Fruit fly (Drosophila melanogaster) whole organism, pupa: ENCODE measurements around the gene CG12607.

ENCODE experiments used
- CG10348 ChIP-seq: fragments of 200-800 bp; sonication (Bioruptor generic); IDR thresholded peaks from 2 replicates; pipeline ENCODE4 v1.3.6; 2022; ENCODE audit warnings: missing biosample characterization, missing genetic modification characterization
- CG12605 ChIP-seq: fragments of 200-800 bp; sonication (Bioruptor generic); IDR thresholded peaks from 2 replicates; pipeline ENCODE4 v1.3.6; 2022; ENCODE audit warnings: missing biosample characterization, missing genetic modification characterization
- CG13204 ChIP-seq: fragments of 200-800 bp; sonication (Bioruptor generic); optimal IDR thresholded peaks from 2 replicates; lab custom pipeline; 2018; ENCODE audit warnings: missing biosample characterization, mild to moderate bottlenecking, missing genetic modification characterization, moderate library complexity
- CG14655 ChIP-seq: fragments of 200-800 bp; sonication (Bioruptor generic); optimal IDR thresholded peaks from 3 replicates; lab custom pipeline; 2017; ENCODE audit warnings: mild to moderate bottlenecking, missing biosample characterization, missing genetic modification reagents, missing genetic modification characterization
- CG15710 ChIP-seq: fragments of 200-800 bp; sonication (Bioruptor generic); optimal IDR thresholded peaks from 2 replicates; lab custom pipeline; 2018; ENCODE audit warnings: missing biosample characterization, mild to moderate bottlenecking, missing genetic modification characterization, moderate library complexity
- CG17806 ChIP-seq: fragments of 200-800 bp; sonication (Bioruptor generic); optimal IDR thresholded peaks from 2 replicates; lab custom pipeline; 2018; ENCODE audit warnings: missing biosample characterization, mild to moderate bottlenecking, missing genetic modification characterization, moderate library complexity
- CG32121 ChIP-seq: fragments of 200-800 bp; sonication (Bioruptor generic); IDR thresholded peaks from 2 replicates; pipeline ENCODE4 v1.3.6; 2022; ENCODE audit warnings: missing biosample characterization, missing genetic modification characterization
- CG34367 ChIP-seq: fragments of 200-800 bp; sonication (Bioruptor generic); optimal IDR thresholded peaks from 2 replicates; lab custom pipeline; 2018; ENCODE audit warnings: missing biosample characterization, mild to moderate bottlenecking, missing genetic modification characterization
- CG4496 ChIP-seq: fragments of 200-800 bp; sonication (Bioruptor generic); IDR thresholded peaks from 3 replicates; pipeline ENCODE4 v1.3.6; 2022; ENCODE audit warnings: missing biosample characterization, missing genetic modification characterization
- CG8159 ChIP-seq: fragments of 200-800 bp; sonication (Bioruptor generic); optimal IDR thresholded peaks from 3 replicates; lab custom pipeline; 2018; ENCODE audit warnings: missing biosample characterization, mild to moderate bottlenecking, missing genetic modification characterization, moderate library complexity
- CG8301 ChIP-seq: fragments of 200-800 bp; sonication (Bioruptor generic); optimal IDR thresholded peaks from 2 replicates; lab custom pipeline; 2018; ENCODE audit warnings: missing biosample characterization, mild to moderate bottlenecking, missing genetic modification characterization
- CG9948 ChIP-seq: fragments of 200-800 bp; sonication (Bioruptor generic); optimal IDR thresholded peaks from 2 replicates; lab custom pipeline; 2018; ENCODE audit warnings: missing biosample characterization, mild to moderate bottlenecking, missing genetic modification characterization, moderate library complexity
- D1 ChIP-seq: fragments of 200-800 bp; sonication (Bioruptor generic); optimal IDR thresholded peaks from 2 replicates; lab custom pipeline; 2018; ENCODE audit warnings: missing biosample characterization, mild to moderate bottlenecking, missing genetic modification characterization, moderate library complexity
- EcR ChIP-seq: fragments of 200-800 bp; sonication (Bioruptor generic); optimal IDR thresholded peaks from 3 replicates; lab custom pipeline; 2019; ENCODE audit warnings: missing biosample characterization, missing genetic modification characterization, mild to moderate bottlenecking, moderate library complexity, missing genetic modification reagents
- Ets98B ChIP-seq: fragments of 200-800 bp; sonication (Bioruptor generic); IDR thresholded peaks from 2 replicates; pipeline ENCODE4 v1.3.6; 2022; ENCODE audit warnings: missing biosample characterization, missing genetic modification characterization
- Pif1A ChIP-seq: fragments of 200-800 bp; sonication (Bioruptor generic); optimal IDR thresholded peaks from 3 replicates; lab custom pipeline; 2016; ENCODE audit warnings: missing biosample characterization, missing genetic modification characterization
- Pif1B ChIP-seq: fragments of 200-800 bp; sonication (Bioruptor generic); optimal IDR thresholded peaks from 3 replicates; lab custom pipeline; 2016; ENCODE audit warnings: missing biosample characterization, missing genetic modification characterization
- Snoo ChIP-seq: fragments of 200-800 bp; sonication (Bioruptor generic); optimal IDR thresholded peaks from 3 replicates; lab custom pipeline; 2017; ENCODE audit warnings: missing biosample characterization, mild to moderate bottlenecking, missing genetic modification characterization, inconsistent platforms
- fd96Ca ChIP-seq: fragments of 200-800 bp; sonication (Bioruptor generic); IDR thresholded peaks from 3 replicates; pipeline ENCODE4 v1.3.6; 2022; ENCODE audit warnings: missing biosample characterization, missing genetic modification characterization
- gl ChIP-seq: fragments of 200-800 bp; sonication (Bioruptor generic); optimal IDR thresholded peaks from 2 replicates; lab custom pipeline; 2018; ENCODE audit warnings: missing biosample characterization, mild to moderate bottlenecking, missing genetic modification characterization
- rn ChIP-seq: fragments of 200-800 bp; sonication (Bioruptor generic); IDR thresholded peaks from 2 replicates; pipeline ENCODE4 v1.3.6; 2022; ENCODE audit warnings: missing biosample characterization, missing genetic modification characterization

The CG12607 gene

dm6 chr3L:4471449-4471848 lies 25.1 kb downstream of the CG12607 start, which contains the start of gene CG32248:
Gene CG32248 (plus strand): TSS chr3L:4471749.
- TF ChIP-seq D1 (tag; lab: Kevin White, UChicago) (no peak), CG32121 (GFP tag; lab: Robert Waterston, UW) (no peak), fd96Ca (GFP tag; lab: Robert Waterston, UW) (no peak), CG17806 (tag; lab: Kevin White, UChicago) (no peak), gl (tag; lab: Kevin White, UChicago) (no peak), EcR (no peak), CG8301 (no peak), CG12605 (no peak), CG34367 (tag; lab: Kevin White, UChicago) (no peak), Ets98B (GFP tag; lab: Robert Waterston, UW) (no peak), Snoo (tag; lab: Kevin White, UChicago) (no peak), CG15710 (tag; lab: Kevin White, UChicago) (no peak), rn (GFP tag; lab: Robert Waterston, UW) (no peak), CG13204 (no peak), CG14655 (GFP tag; lab: Kevin White, UChicago) (no peak), Pif1B (GFP tag; lab: Kevin White, UChicago) (no peak), Pif1A (GFP tag; lab: Kevin White, UChicago) (no peak), CG8159 (tag; lab: Kevin White, UChicago) (no peak), CG9948 (no peak), CG10348 (GFP tag; lab: Robert Waterston, UW) (no peak)

dm6 chr3L:4472768-4473167 lies 26.4 kb downstream of the CG12607 start, which contains the start of gene CG11349:
Gene CG11349 (plus strand): TSS chr3L:4473068.
- no peak for TF ChIP-seq gl (tag; lab: Kevin White, UChicago)
- no peak for TF ChIP-seq CG13204
- no peak for TF ChIP-seq Pif1B (GFP tag; lab: Kevin White, UChicago)
- no peak for TF ChIP-seq EcR
- TF ChIP-seq CG15710 (tag; lab: Kevin White, UChicago), result no peak
- TF ChIP-seq CG8301, result no peak
- no peak for TF ChIP-seq rn (GFP tag; lab: Robert Waterston, UW)
- TF ChIP-seq CG9948, result no peak
- TF ChIP-seq CG12605, result no peak
- no peak for TF ChIP-seq Ets98B (GFP tag; lab: Robert Waterston, UW)
- TF ChIP-seq Snoo (tag; lab: Kevin White, UChicago), result no peak

- TF ChIP-seq CG4496 (GFP tag; lab: Robert Waterston, UW), result peak; percentile 96
- no peak for TF ChIP-seq CG32121 (GFP tag; lab: Robert Waterston, UW)
- TF ChIP-seq fd96Ca (GFP tag; lab: Robert Waterston, UW), result 0 out of 3 replicates have a peak, but pooled peaks have one; percentile 35
- TF ChIP-seq CG8301, result peak; percentile 24
- TF ChIP-seq EcR, result no peak
- peak; percentile 25 for TF ChIP-seq CG14655 (GFP tag; lab: Kevin White, UChicago)
- no peak for TF ChIP-seq CG9948
- peak; percentile 13 for TF ChIP-seq Pif1B (GFP tag; lab: Kevin White, UChicago)
- TF ChIP-seq CG10348 (GFP tag; lab: Robert Waterston, UW), result no peak
- TF ChIP-seq CG8159 (tag; lab: Kevin White, UChicago), result peak; percentile 20
- TF ChIP-seq CG34367 (tag; lab: Kevin White, UChicago), result peak; percentile 43
- TF ChIP-seq CG13204, result no peak
- peak; percentile 66 for TF ChIP-seq Pif1A (GFP tag; lab: Kevin White, UChicago)
- no peak for TF ChIP-seq CG17806 (tag; lab: Kevin White, UChicago)
- TF ChIP-seq CG15710 (tag; lab: Kevin White, UChicago), result no peak
- no peak for TF ChIP-seq gl (tag; lab: Kevin White, UChicago)
- TF ChIP-seq rn (GFP tag; lab: Robert Waterston, UW), result no peak
- TF ChIP-seq CG12605, result peak; percentile 20; the same call in 1 of the 2 replicates
- no peak for TF ChIP-seq Snoo (tag; lab: Kevin White, UChicago)
- TF ChIP-seq Ets98B (GFP tag; lab: Robert Waterston, UW), result peak; percentile 61
- no peak for TF ChIP-seq D1 (tag; lab: Kevin White, UChicago)
Observed at dm6 chr3L:4474946-4475470, 28.6 kb downstream of the CG12607 start.

- TF ChIP-seq D1 (tag; lab: Kevin White, UChicago) (no peak), Snoo (tag; lab: Kevin White, UChicago) (no peak), gl (tag; lab: Kevin White, UChicago) (no peak), Ets98B (GFP tag; lab: Robert Waterston, UW) (no peak), rn (GFP tag; lab: Robert Waterston, UW) (no peak), fd96Ca (GFP tag; lab: Robert Waterston, UW) (no peak), CG4496 (GFP tag; lab: Robert Waterston, UW) (no peak), Pif1A (GFP tag; lab: Kevin White, UChicago) (no peak), CG17806 (tag; lab: Kevin White, UChicago) (no peak)
Observed at dm6 chr3L:4475704-4476103, 29.3 kb downstream of the CG12607 start.

- TF ChIP-seq CG17806 (tag; lab: Kevin White, UChicago) (no peak), CG4496 (GFP tag; lab: Robert Waterston, UW) (no peak), CG34367 (tag; lab: Kevin White, UChicago) (no peak), EcR (no peak), gl (tag; lab: Kevin White, UChicago) (no peak), Snoo (tag; lab: Kevin White, UChicago) (no peak), Ets98B (GFP tag; lab: Robert Waterston, UW) (no peak), CG15710 (tag; lab: Kevin White, UChicago) (no peak), CG14655 (GFP tag; lab: Kevin White, UChicago) (no peak), CG8159 (tag; lab: Kevin White, UChicago) (no peak), CG9948 (no peak), rn (GFP tag; lab: Robert Waterston, UW) (no peak), Pif1A (GFP tag; lab: Kevin White, UChicago) (no peak), CG8301 (no peak), Pif1B (GFP tag; lab: Kevin White, UChicago) (no peak), CG32121 (GFP tag; lab: Robert Waterston, UW) (no peak), CG12605 (no peak)
Observed at dm6 chr3L:4477656-4478254, 31.4 kb downstream of the CG12607 start.
